Fruit fly (Drosophila melanogaster) whole organism, embryonic: ENCODE results near the gene CG43935.

Experiments used
- Aef1 ChIP-seq: fragments of 200-800 bp; sonication (Bioruptor generic); IDR thresholded peaks from 3 replicates; pipeline ENCODE4 v1.3.6; 2022; ENCODE audit warnings: missing biosample characterization, missing genetic modification characterization
- Atf3 ChIP-seq: fragments of 200-800 bp; sonication (Bioruptor generic); optimal IDR thresholded peaks from 3 replicates; lab custom pipeline; 2016; ENCODE audit warnings: missing biosample characterization, missing genetic modification characterization
- Atf6 ChIP-seq: fragments of 200-800 bp; sonication (Bioruptor generic); IDR thresholded peaks from 2 replicates; pipeline ENCODE4 v1.3.6; 2022; ENCODE audit warnings: missing biosample characterization, missing genetic modification characterization
- Bgb ChIP-seq: fragments of 200-800 bp; sonication (Bioruptor generic); IDR thresholded peaks from 2 replicates; pipeline ENCODE4 v1.3.6; 2022; ENCODE audit warnings: missing biosample characterization, missing genetic modification characterization; ENCODE audit not compliant: partially characterized antibody
- Blimp-1 ChIP-seq: fragments of 200-800 bp; sonication (Bioruptor generic); optimal IDR thresholded peaks from 3 replicates; lab custom pipeline; 2018; ENCODE audit warnings: missing biosample characterization, missing genetic modification characterization, mild to moderate bottlenecking, moderate library complexity, missing genetic modification reagents
- CG10147 ChIP-seq: fragments of 200-800 bp; sonication (Bioruptor generic); optimal IDR thresholded peaks from 2 replicates; lab custom pipeline; 2019; ENCODE audit warnings: missing biosample characterization, mild to moderate bottlenecking, missing genetic modification characterization, moderate library complexity
- CG11695 ChIP-seq: fragments of 200-800 bp; sonication (Bioruptor generic); IDR thresholded peaks from 3 replicates; pipeline ENCODE4 v1.3.6; 2022; ENCODE audit warnings: missing biosample characterization, missing genetic modification characterization
- CG11696 ChIP-seq: fragments of 200-800 bp; sonication (Bioruptor generic); IDR thresholded peaks from 2 replicates; pipeline ENCODE4 v1.3.6; 2022; ENCODE audit warnings: missing biosample characterization, missing genetic modification characterization
- CG12299 ChIP-seq: fragments of 200-800 bp; sonication (Bioruptor generic); optimal IDR thresholded peaks from 2 replicates; lab custom pipeline; 2018; ENCODE audit warnings: missing biosample characterization, mild to moderate bottlenecking, missing genetic modification characterization
- CG14050 ChIP-seq: fragments of 200-800 bp; sonication (Bioruptor generic); IDR thresholded peaks from 3 replicates; pipeline ENCODE4 v1.3.6; 2022; ENCODE audit warnings: missing biosample characterization, missing genetic modification characterization
- CG15479 ChIP-seq: fragments of 200-800 bp; sonication (Bioruptor generic); optimal IDR thresholded peaks from 3 replicates; lab custom pipeline; 2019; ENCODE audit warnings: missing biosample characterization, mild to moderate bottlenecking, missing genetic modification characterization, moderate library complexity
- CG17361 ChIP-seq: fragments of 200-800 bp; sonication (Bioruptor generic); IDR thresholded peaks from 3 replicates; pipeline ENCODE4 v1.3.6; 2022; ENCODE audit warnings: missing biosample characterization, missing genetic modification characterization
- CG17912 ChIP-seq: fragments of 200-800 bp; sonication (Bioruptor generic); optimal IDR thresholded peaks from 2 replicates; lab custom pipeline; 2018; ENCODE audit warnings: missing biosample characterization, mild to moderate bottlenecking, missing genetic modification characterization
- CG2129 ChIP-seq: fragments of 200-800 bp; sonication (Bioruptor generic); IDR thresholded peaks from 2 replicates; pipeline ENCODE4 v1.3.6; 2022; ENCODE audit warnings: missing biosample characterization, missing genetic modification characterization; ENCODE audit not compliant: partially characterized antibody
- CG2199 ChIP-seq: fragments of 200-800 bp; sonication (Bioruptor generic); IDR thresholded peaks from 3 replicates; pipeline ENCODE4 v1.3.6; 2022; ENCODE audit warnings: missing biosample characterization, missing genetic modification characterization
- CG3163 ChIP-seq: fragments of 200-800 bp; sonication (Bioruptor generic); optimal IDR thresholded peaks from 3 replicates; lab custom pipeline; 2016; ENCODE audit warnings: missing biosample characterization, missing genetic modification characterization
- CG32532 ChIP-seq: fragments of 200-800 bp; sonication (Bioruptor generic); IDR thresholded peaks from 2 replicates; pipeline ENCODE4 v1.3.6; 2022; ENCODE audit warnings: missing biosample characterization, missing genetic modification characterization
- CG6791 ChIP-seq: fragments of 200-800 bp; sonication (Bioruptor generic); IDR thresholded peaks from 3 replicates; pipeline ENCODE4 v1.3.6; 2022; ENCODE audit warnings: missing biosample characterization, missing genetic modification characterization; ENCODE audit not compliant: partially characterized antibody
- CG7271 ChIP-seq: fragments of 200-800 bp; sonication (Bioruptor generic); optimal IDR thresholded peaks from 2 replicates; lab custom pipeline; 2018; ENCODE audit warnings: missing biosample characterization, mild to moderate bottlenecking, missing genetic modification characterization, moderate library complexity
- CG7928 ChIP-seq: fragments of 200-800 bp; sonication (Bioruptor generic); optimal IDR thresholded peaks from 2 replicates; lab custom pipeline; 2017; ENCODE audit warnings: missing biosample characterization, mild to moderate bottlenecking, missing genetic modification characterization
- CG9817 ChIP-seq: fragments of 200-800 bp; sonication (Bioruptor generic); optimal IDR thresholded peaks from 2 replicates; lab custom pipeline; 2018; ENCODE audit warnings: missing biosample characterization, mild to moderate bottlenecking, missing genetic modification characterization, moderate library complexity
- CG9876 ChIP-seq: fragments of 200-800 bp; sonication (Bioruptor generic); optimal IDR thresholded peaks from 2 replicates; lab custom pipeline; 2016; ENCODE audit warnings: missing biosample characterization, missing genetic modification characterization
- CTCF ChIP-seq: fragments of 200-800 bp; sonication (Bioruptor generic); optimal IDR thresholded peaks from 2 replicates; lab custom pipeline; 2017; ENCODE audit warnings: missing biosample characterization, mild to moderate bottlenecking, missing genetic modification characterization, moderate library complexity
- D19B ChIP-seq: fragments of 200-800 bp; sonication (Bioruptor generic); optimal IDR thresholded peaks from 2 replicates; lab custom pipeline; 2017; ENCODE audit warnings: missing biosample characterization, mild to moderate bottlenecking, missing genetic modification characterization
- HLH3B ChIP-seq: fragments of 200-800 bp; sonication (Bioruptor generic); IDR thresholded peaks from 2 replicates; pipeline ENCODE4 v1.3.6; 2022; ENCODE audit warnings: missing biosample characterization, missing genetic modification characterization
- Hr78 ChIP-seq, 2 experiments: fragments of 200-800 bp in 1 of 2; fragments of >200 bp in 1 of 2; sonication (Bioruptor generic) in 1 of 2; optimal IDR thresholded peaks; 2 replicates each; lab custom pipeline; 2017 to 2019; ENCODE audit warnings: missing biosample characterization in 2 of 2, missing genetic modification characterization in 2 of 2, mild to moderate bottlenecking in 1 of 2, moderate library complexity in 1 of 2
- Jarid2 ChIP-seq: fragments of 200-800 bp; sonication (Bioruptor generic); optimal IDR thresholded peaks from 3 replicates; lab custom pipeline; 2017; ENCODE audit warnings: mild to moderate bottlenecking, missing biosample characterization, missing genetic modification reagents, missing genetic modification characterization
- Kr ChIP-seq: fragments of 200-800 bp; sonication (Bioruptor generic); optimal IDR thresholded peaks from 2 replicates; lab custom pipeline; 2017; ENCODE audit warnings: missing biosample characterization, mild to moderate bottlenecking, missing genetic modification characterization
- Nf-YA ChIP-seq: fragments of 200-800 bp; sonication (Bioruptor generic); IDR thresholded peaks from 2 replicates; pipeline ENCODE4 v1.3.6; 2022; ENCODE audit warnings: missing biosample characterization, missing genetic modification characterization
- Pdp1 ChIP-seq, 2 experiments: fragments of 200-800 bp; sonication (Bioruptor generic); optimal IDR thresholded peaks; 3 replicates each; lab custom pipeline; 2016; ENCODE audit warnings: missing biosample characterization in 2 of 2, missing genetic modification characterization in 2 of 2, mild to moderate bottlenecking in 1 of 2, moderate library complexity in 1 of 2
- ash1 ChIP-seq: fragments of 200-800 bp; sonication (Bioruptor generic); optimal IDR thresholded peaks from 2 replicates; lab custom pipeline; 2018; ENCODE audit warnings: missing biosample characterization, mild to moderate bottlenecking, missing genetic modification characterization
- bigmax ChIP-seq: fragments of 200-800 bp; sonication (Bioruptor generic); optimal IDR thresholded peaks from 2 replicates; lab custom pipeline; 2018; ENCODE audit warnings: missing biosample characterization, mild to moderate bottlenecking, missing genetic modification characterization
- chinmo ChIP-seq: fragments of 200-800 bp; sonication (Bioruptor generic); IDR thresholded peaks from 4 replicates; pipeline ENCODE4 v1.3.6; 2022; ENCODE audit warnings: missing biosample characterization, missing genetic modification characterization; ENCODE audit not compliant: partially characterized antibody
- corto ChIP-seq: fragments of 200-800 bp; sonication (Bioruptor generic); optimal IDR thresholded peaks from 2 replicates; lab custom pipeline; 2016; ENCODE audit warnings: missing biosample characterization, mild to moderate bottlenecking, missing genetic modification characterization, moderate library complexity
- da ChIP-seq: fragments of 200-800 bp; sonication (Bioruptor generic); optimal IDR thresholded peaks from 2 replicates; lab custom pipeline; 2016; ENCODE audit warnings: missing biosample characterization, missing genetic modification characterization
- dati ChIP-seq: fragments of 200-800 bp; sonication (Bioruptor generic); IDR thresholded peaks from 2 replicates; pipeline ENCODE4 v1.3.6; 2022; ENCODE audit warnings: missing biosample characterization, missing genetic modification characterization
- fd3F ChIP-seq: fragments of 200-800 bp; sonication (Bioruptor generic); optimal IDR thresholded peaks from 2 replicates; lab custom pipeline; 2018; ENCODE audit warnings: missing biosample characterization, mild to moderate bottlenecking, missing genetic modification characterization, moderate library complexity
- kni ChIP-seq: fragments of 200-800 bp; sonication (Bioruptor generic); optimal IDR thresholded peaks from 3 replicates; lab custom pipeline; 2017; ENCODE audit warnings: mild to moderate bottlenecking, missing biosample characterization, missing genetic modification reagents, missing genetic modification characterization
- lola ChIP-seq, 3 experiments: fragments of >200 bp in 2 of 3; fragments of 200-800 bp in 1 of 3; sonication (Bioruptor generic) in 1 of 3; optimal IDR thresholded peaks; 2 replicates each; lab custom pipeline; 2017 to 2019; ENCODE audit warnings: missing biosample characterization in 3 of 3, missing genetic modification characterization in 3 of 3, mild to moderate bottlenecking in 1 of 3, moderate library complexity in 1 of 3
- maf-S ChIP-seq: fragments of 200-800 bp; sonication (Bioruptor generic); optimal IDR thresholded peaks from 2 replicates; lab custom pipeline; 2016; ENCODE audit warnings: missing biosample characterization, missing genetic modification characterization
- mld ChIP-seq: fragments of 200-800 bp; sonication (Bioruptor generic); IDR thresholded peaks from 3 replicates; pipeline ENCODE4 v1.3.6; 2022; ENCODE audit warnings: missing biosample characterization, missing genetic modification characterization; ENCODE audit not compliant: partially characterized antibody
- pros ChIP-seq: fragments of 200-800 bp; sonication (Bioruptor generic); optimal IDR thresholded peaks from 3 replicates; lab custom pipeline; 2019; ENCODE audit warnings: missing biosample characterization, mild to moderate bottlenecking, missing genetic modification characterization, moderate library complexity
- schlank ChIP-seq: fragments of 200-800 bp; sonication (Bioruptor generic); optimal IDR thresholded peaks from 2 replicates; lab custom pipeline; 2018; ENCODE audit warnings: missing biosample characterization, mild to moderate bottlenecking, missing genetic modification characterization
- sens ChIP-seq: fragments of 200-800 bp; sonication (Bioruptor generic); peaks from one replicate; lab custom pipeline; 2016; ENCODE audit warnings: missing biosample characterization, missing genetic modification characterization
- vvl ChIP-seq: fragments of 200-800 bp; sonication (Bioruptor generic); IDR thresholded peaks from 2 replicates; pipeline ENCODE4 v1.3.6; 2022; ENCODE audit warnings: missing biosample characterization, missing genetic modification characterization
- z ChIP-seq: fragments of 200-800 bp; sonication (Bioruptor generic); IDR thresholded peaks from 3 replicates; pipeline ENCODE4 v1.3.6; 2022; ENCODE audit warnings: missing biosample characterization, missing genetic modification characterization
- zf30C ChIP-seq: fragments of 200-800 bp; sonication (Bioruptor generic); optimal IDR thresholded peaks from 3 replicates; lab custom pipeline; 2018; ENCODE audit warnings: missing biosample characterization, mild to moderate bottlenecking, missing genetic modification characterization

The CG43935 gene

DNA sequence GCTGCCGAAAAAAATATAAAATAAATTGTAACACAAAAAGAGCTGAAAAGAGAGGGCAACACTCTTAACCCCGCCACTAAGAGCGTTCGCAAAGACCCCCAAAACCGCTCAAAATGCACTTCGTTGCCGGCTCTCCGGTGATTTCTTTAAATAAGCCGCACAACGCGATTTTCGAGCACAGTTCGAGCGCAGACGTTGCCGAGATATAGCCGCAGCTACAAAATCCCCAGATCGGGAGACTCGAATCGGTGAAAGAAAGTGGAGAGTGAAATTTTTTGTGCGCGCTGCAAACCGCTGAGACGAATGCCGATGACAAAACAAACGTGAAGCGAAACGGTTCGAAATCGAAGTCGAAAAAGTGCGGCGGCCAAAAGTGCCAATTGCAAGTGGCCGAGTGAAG lies 10.5 kb downstream of the CG43935 start, which contains the start of gene CG14257 (continued):
- no peak for TF ChIP-seq CG9876 (GFP tag; lab: Kevin White, UChicago)
- no peak for TF ChIP-seq CG17361 (GFP tag; lab: Robert Waterston, UW)
- TF ChIP-seq CG3163 (GFP tag; lab: Kevin White, UChicago) = peak; percentile 86
- peak; percentile 73; the same call in 2 of the 3 replicates for TF ChIP-seq z (GFP tag; lab: Robert Waterston, UW)
- TF ChIP-seq CG11695 (GFP tag; lab: Robert Waterston, UW) = no peak
- no peak for TF ChIP-seq zf30C (GFP tag; lab: Kevin White, UChicago)
- TF ChIP-seq CG7271 (tag; lab: Kevin White, UChicago) = no peak
- no peak for TF ChIP-seq ash1
- peak; percentile 57 for TF ChIP-seq Blimp-1
- TF ChIP-seq Aef1 = no peak
- TF ChIP-seq Jarid2 (GFP tag; lab: Kevin White, UChicago) = no peak
- TF ChIP-seq bigmax = no peak

DNA sequence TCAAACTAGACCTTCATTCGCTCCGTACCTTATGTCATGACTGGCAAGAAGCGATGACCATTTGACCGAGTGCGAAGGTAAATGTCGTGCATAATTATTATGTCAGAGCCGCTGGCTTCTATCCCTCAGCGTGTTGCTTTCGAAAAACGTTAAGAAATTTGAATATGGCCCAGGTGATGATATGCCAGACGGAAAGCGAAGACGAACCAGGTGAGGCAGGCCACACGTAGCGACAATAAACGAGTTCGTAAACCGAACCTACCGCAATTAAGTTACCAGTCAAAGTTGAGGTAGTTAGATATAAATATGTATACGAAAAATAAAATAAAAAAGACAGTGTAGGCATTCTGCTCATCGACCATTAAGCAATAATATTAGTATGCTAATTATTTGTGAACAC lies 11.4 kb downstream of the CG43935 start:
- TF ChIP-seq schlank (tag; lab: Kevin White, UChicago) (no peak), Atf6 (GFP tag; lab: Robert Waterston, UW) (no peak), kni (GFP tag; lab: Kevin White, UChicago) (peak; percentile 9), pros (GFP tag; lab: Kevin White, UChicago) (peak; percentile 28), CG7928 (GFP tag; lab: Kevin White, UChicago) (no peak), CG12299 (no peak), vvl (GFP tag; lab: Robert Waterston, UW) (peak; percentile 79), Hr78 (GFP tag; optimal IDR thresholded peaks at IDR 0.05; lab: Kevin White, UChicago) (peak in 1 of 2 experiments; percentile 70), Nf-YA (GFP tag; lab: Robert Waterston, UW) (no peak), CG2129 (GFP tag; lab: Robert Waterston, UW) (no peak), CG17912 (no peak), Pdp1 (GFP tag; optimal IDR thresholded peaks at IDR 0.05; lab: Kevin White, UChicago) (peak in 1 of 2 experiments; percentile 80), Blimp-1 (peak; percentile 94)

DNA sequence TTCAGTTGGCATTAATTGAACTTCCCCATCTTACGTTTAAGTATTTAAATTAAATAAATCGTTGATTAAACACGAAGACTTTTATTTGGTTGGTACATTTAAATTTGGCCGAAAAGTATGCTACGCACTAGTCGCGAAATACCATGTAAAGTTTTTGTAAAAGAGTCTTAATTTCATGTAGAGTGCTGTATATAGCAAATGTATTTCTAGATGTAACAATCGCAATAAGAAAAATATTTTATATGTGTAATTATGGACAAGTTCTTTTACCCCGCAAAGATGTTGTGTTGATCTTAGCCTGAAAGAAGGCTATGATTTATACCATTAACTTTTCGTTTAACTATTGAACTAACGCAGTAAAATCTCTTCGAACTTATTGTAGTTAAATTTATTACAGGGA lies 17.5 kb downstream of the CG43935 start:
- TF ChIP-seq HLH3B (GFP tag; lab: Robert Waterston, UW) (no peak), Kr (GFP tag; lab: Kevin White, UChicago) (no peak), CG6791 (GFP tag; lab: Robert Waterston, UW) (peak; percentile 58; the same call in 2 of the 3 replicates), fd3F (GFP tag; lab: Kevin White, UChicago) (no peak), CG2199 (0 out of 3 replicates have a peak, but pooled peaks have one; percentile 35), Atf3 (GFP tag; lab: Kevin White, UChicago) (no peak), chinmo (0 out of 4 replicates have a peak, but pooled peaks have one; percentile 34), dati (GFP tag; lab: Robert Waterston, UW) (no peak), CG11696 (no peak), CG9817 (no peak), mld (GFP tag; lab: Robert Waterston, UW) (no peak), z (GFP tag; lab: Robert Waterston, UW) (no peak), Bgb (GFP tag; lab: Robert Waterston, UW) (peak; percentile 62), CG32532 (no peak), CG15479 (GFP tag; lab: Kevin White, UChicago) (no peak), da (GFP tag; lab: Kevin White, UChicago) (no peak), D19B (GFP tag; lab: Kevin White, UChicago) (no peak), CG10147 (GFP tag; lab: Kevin White, UChicago) (no peak), sens (GFP tag; lab: Kevin White, UChicago) (peak; percentile 50), CG14050 (no peak), maf-S (no peak), lola (GFP tag; optimal IDR thresholded peaks at IDR 0.05; lab: Kevin White, UChicago) (no peak), corto (GFP tag; lab: Kevin White, UChicago) (no peak), CTCF (GFP tag; lab: Kevin White, UChicago) (peak; percentile 80)
